Worm (Caenorhabditis elegans): ENCODE results near the gene nlp-49.
A peak's percentile ranks its signal among the peaks of the same experiment; 100 is the strongest.

Gene nlp-49

DNA sequence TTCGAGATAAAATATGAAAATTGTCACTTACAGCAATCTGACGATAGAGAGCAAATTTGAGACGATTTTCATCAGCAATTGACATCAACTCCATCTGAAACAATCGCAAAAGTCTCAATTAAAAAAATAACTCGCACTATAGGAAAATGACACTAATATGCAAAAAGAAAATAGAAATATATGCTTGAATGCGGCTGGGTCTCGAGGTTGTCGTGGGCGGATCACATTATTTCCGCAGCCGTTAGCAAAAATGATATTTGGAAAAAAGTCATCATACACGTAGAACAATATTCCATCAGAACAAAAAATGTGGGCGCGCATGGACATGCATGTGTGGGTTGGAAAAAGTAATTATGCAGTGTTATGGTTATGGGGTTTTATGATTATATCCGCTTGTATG lies 12.8 kb downstream of the nlp-49 start, which contains the start of gene Y23B4A.1:
Gene Y23B4A.1, minus strand, starts transcription at position 101 of the 400 bp plus-strand sequence.
- TF ChIP-seq dao-5 (tag; optimal IDR thresholded peaks at IDR 0.05) (no peak), W03F9.2 (tag; optimal IDR thresholded peaks at IDR 0.05) (no peak), him-1 (tag; optimal IDR thresholded peaks at IDR 0.05) (no peak)

DNA sequence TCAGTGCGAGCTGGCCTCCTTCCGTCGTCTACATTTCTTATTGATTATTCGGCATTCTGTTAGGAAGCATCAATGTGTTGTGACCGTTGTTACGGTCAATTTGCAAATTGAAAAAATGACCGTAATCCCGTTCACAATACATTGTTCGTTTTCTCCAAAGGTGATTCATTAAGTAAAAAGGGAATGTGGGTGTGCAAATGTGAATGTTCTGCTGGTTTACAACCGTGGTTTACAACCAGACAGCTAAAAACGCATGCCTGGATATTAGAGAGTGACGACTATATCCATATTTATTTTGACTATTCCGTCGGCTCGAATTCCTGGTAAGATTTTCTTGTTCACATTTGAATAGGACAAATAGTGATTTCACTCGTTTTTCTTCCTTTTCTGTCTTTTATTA lies 14.6 kb downstream of the nlp-49 start, which contains the start of gene capa-1:
Gene capa-1, plus strand, starts transcription at position 301 of the 400 bp plus-strand sequence.
- TF ChIP-seq him-1 (tag; optimal IDR thresholded peaks at IDR 0.05) (no peak), dao-5 (tag; optimal IDR thresholded peaks at IDR 0.05) (no peak), W03F9.2 (tag; optimal IDR thresholded peaks at IDR 0.05) (no peak)

DNA sequence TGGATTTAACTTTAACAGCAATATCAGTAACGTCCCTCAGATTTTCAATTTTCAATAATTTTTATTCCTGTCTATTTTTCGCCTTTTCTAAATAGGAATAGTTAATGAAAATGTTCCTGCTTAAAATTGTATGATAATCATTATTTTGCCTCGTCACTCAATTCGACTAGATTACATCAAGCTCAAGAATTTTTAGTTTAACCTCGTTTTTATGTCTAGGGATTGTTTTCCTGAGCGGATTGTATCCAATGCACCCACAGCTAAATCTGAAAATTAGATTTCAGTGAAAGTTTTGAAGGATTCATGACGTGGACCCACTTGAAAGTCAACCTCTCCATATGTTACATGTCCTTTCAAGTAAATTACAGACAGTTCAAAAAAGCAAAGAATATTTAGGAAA lies 19.2 kb downstream of the nlp-49 start:
- no peak for TF ChIP-seq W03F9.2 (tag; optimal IDR thresholded peaks at IDR 0.05)
- no peak for TF ChIP-seq dao-5 (tag; optimal IDR thresholded peaks at IDR 0.05)
- no peak for TF ChIP-seq him-1 (tag; optimal IDR thresholded peaks at IDR 0.05)

DNA sequence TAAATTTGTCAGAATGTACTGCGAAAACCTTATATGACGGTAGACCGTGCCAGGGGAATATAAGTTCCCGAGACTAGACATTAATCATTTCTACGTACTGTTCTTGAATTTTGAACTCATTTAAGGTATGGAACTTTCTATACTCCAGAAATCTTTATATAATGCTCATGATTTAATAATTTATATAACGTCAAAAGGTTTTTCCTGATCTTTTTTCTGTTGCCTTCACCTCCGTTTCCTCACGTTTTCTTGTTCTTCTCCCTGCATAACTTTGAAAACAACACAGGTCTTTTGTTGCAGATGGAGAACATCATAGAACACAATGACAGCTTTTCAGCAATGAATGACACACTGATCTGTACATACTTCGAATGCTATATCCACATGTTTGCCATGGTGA lies 26.4 kb downstream of the nlp-49 start, which contains the start of gene egl-6:
Gene egl-6, plus strand, starts transcription at position 301 of the 400 bp plus-strand sequence.
- TF ChIP-seq W03F9.2 (tag; optimal IDR thresholded peaks at IDR 0.05) (no peak), him-1 (tag; optimal IDR thresholded peaks at IDR 0.05) (no peak), dao-5 (tag; optimal IDR thresholded peaks at IDR 0.05) (no peak)

- TF ChIP-seq dao-5 (tag; optimal IDR thresholded peaks at IDR 0.05) = no peak
- no peak for TF ChIP-seq W03F9.2 (tag; optimal IDR thresholded peaks at IDR 0.05)
These were observed 28.5 kb downstream of the nlp-49 start for ce11 chrX:5932923-5933322.

- no peak for TF ChIP-seq W03F9.2 (tag; optimal IDR thresholded peaks at IDR 0.05)
- no peak for TF ChIP-seq him-1 (tag; optimal IDR thresholded peaks at IDR 0.05)
- TF ChIP-seq dao-5 (tag; optimal IDR thresholded peaks at IDR 0.05) = no peak
These were observed 31.0 kb downstream of the nlp-49 start, which contains the start of gene C46F4.3 for ce11 chrX:5935473-5935872. TSS of gene C46F4.3 (plus strand) at chrX:5935773.

- no peak for TF ChIP-seq dao-5 (tag; optimal IDR thresholded peaks at IDR 0.05)
- TF ChIP-seq W03F9.2 (tag; optimal IDR thresholded peaks at IDR 0.05) = no peak
- TF ChIP-seq him-1 (tag; optimal IDR thresholded peaks at IDR 0.05) = no peak
These were observed 36.9 kb downstream of the nlp-49 start for ce11 chrX:5941325-5941724.

DNA sequence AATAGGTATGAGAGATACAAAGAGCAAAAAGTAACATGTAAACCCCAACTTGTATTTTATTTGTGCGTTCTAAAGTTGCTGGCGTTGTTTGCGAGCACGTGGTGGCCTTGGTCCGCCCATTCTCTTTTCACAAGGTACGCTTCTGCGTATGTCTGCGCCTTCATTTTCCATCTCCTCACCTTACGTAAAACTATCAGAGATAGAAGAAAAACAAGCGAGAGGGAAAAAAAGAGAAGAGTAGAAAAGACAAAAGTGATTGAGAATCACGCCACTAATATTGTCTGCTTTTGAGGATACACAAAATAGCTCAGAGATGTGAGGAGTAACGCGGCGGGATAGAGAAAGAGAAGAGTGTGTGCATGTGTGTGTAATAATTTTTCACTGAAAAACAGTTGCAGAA lies 37.7 kb downstream of the nlp-49 start:
- TF ChIP-seq W03F9.2 (tag; optimal IDR thresholded peaks at IDR 0.05) = peak; percentile 17
- TF ChIP-seq dao-5 (tag; optimal IDR thresholded peaks at IDR 0.05) = no peak

ce11 chrX:5943908-5944307 lies 39.5 kb downstream of the nlp-49 start:
- no peak for TF ChIP-seq dao-5 (tag; optimal IDR thresholded peaks at IDR 0.05)
- no peak for TF ChIP-seq W03F9.2 (tag; optimal IDR thresholded peaks at IDR 0.05)
- TF ChIP-seq him-1 (tag; optimal IDR thresholded peaks at IDR 0.05) = no peak

DNA sequence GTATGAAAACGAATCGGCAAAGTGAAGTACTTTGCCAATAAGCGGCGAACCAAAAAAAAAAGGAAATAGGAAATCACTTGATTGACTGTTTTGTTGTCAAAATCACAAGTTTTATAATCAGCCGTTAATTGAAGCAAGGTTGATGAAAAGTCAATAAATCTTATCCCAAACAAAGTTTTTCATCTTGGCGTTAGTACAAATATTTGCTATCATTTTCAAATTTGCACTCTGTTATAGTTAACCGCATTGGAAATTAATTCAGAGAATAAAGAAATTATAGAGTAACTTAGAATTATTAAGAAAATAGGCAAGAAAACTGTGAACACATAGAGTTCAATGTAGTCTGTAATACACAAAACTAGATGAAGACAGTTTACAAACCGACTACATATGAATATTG lies 40.0 kb downstream of the nlp-49 start, which contains the start of gene acs-17:
Gene acs-17, minus strand, starts transcription at position 23 of the 400 bp plus-strand sequence.
- no peak for TF ChIP-seq W03F9.2 (tag; optimal IDR thresholded peaks at IDR 0.05)

DNA sequence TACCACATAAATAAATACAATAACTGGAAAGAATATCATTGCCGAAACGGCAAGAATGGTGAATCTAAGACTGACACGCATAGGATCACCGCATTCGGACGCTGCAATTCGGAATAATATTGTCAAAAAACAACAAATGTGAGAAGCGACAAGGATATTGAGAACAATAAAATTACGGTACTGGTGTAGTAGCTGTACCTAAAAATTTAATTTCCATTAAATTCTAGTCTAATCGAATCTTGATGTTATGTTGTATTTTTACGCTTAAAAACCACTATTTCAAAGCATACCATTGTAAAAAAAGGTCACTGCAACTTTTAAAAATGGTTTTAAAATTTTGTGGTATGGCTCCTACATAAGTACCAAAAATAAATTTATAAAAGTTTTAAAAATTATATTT lies 44.3 kb downstream of the nlp-49 start, which contains the start of gene mig-23:
Gene mig-23, minus strand, starts transcription at position 101 of the 400 bp plus-strand sequence.
- no peak for TF ChIP-seq dao-5 (tag; optimal IDR thresholded peaks at IDR 0.05)

- TF ChIP-seq W03F9.2 (tag; optimal IDR thresholded peaks at IDR 0.05) (peak; percentile 63), him-1 (tag; optimal IDR thresholded peaks at IDR 0.05) (peak; percentile 8), dao-5 (tag; optimal IDR thresholded peaks at IDR 0.05) (no peak)
These were observed 48.7 kb downstream of the nlp-49 start, which contains the start of the genes R07E4.5 and R07E4.3 for ce11 chrX:5953174-5953573. TSS of gene R07E4.5 (minus strand) at chrX:5953174. TSS of gene R07E4.3 (plus strand) at chrX:5953458.
